Worm (Caenorhabditis elegans) whole organism, L1 larva: ENCODE measurements around the gene nduv-2.

Source experiments
- ceh-88 ChIP-seq: fragments of 200-800 bp; sonication (Bioruptor generic); IDR thresholded peaks from 2 replicates; pipeline ENCODE4 v1.3.6; 2022; ENCODE audit warnings: missing genetic modification characterization, missing compliant biosample characterization
- ceh-90 ChIP-seq: sonication (generic microtip); optimal IDR thresholded peaks from 2 replicates; lab custom pipeline; 2016; ENCODE audit warnings: missing genetic modification characterization, missing compliant biosample characterization
- dpl-1 ChIP-seq, 3 experiments: fragments of 150-350 bp in 2 of 3; sonication (generic microtip) in 1 of 3; optimal IDR thresholded peaks; 2 replicates each; lab custom pipeline; 2014 to 2017; ENCODE audit warnings: missing biosample characterization in 3 of 3, missing genetic modification characterization in 3 of 3, missing genetic modification reagents in 3 of 3
- efl-3 ChIP-seq: fragments of 200-800 bp; sonication (Bioruptor generic); optimal IDR thresholded peaks from 2 replicates; lab custom pipeline; 2018; ENCODE audit warnings: mild to moderate bottlenecking, missing genetic modification characterization, missing compliant biosample characterization
- egl-13 ChIP-seq: sonication (generic microtip); optimal IDR thresholded peaks from 2 replicates; lab custom pipeline; 2016; ENCODE audit warnings: missing genotype, missing genetic modification reagents, missing genetic modification characterization, missing compliant biosample characterization
- elt-2 ChIP-seq: sonication (generic microtip); optimal IDR thresholded peaks from 2 replicates; lab custom pipeline; 2016; ENCODE audit warnings: missing genetic modification characterization, mild to moderate bottlenecking, inconsistent platforms, missing compliant biosample characterization, missing genetic modification reagents
- elt-3 ChIP-seq, 6 experiments: fragments of 150-350 bp in 1 of 6; sonication (generic microtip); optimal IDR thresholded peaks; 2 replicates each; lab custom pipeline; 2017 to 2018; ENCODE audit warnings: missing biosample characterization in 6 of 6, missing genetic modification characterization in 6 of 6, inconsistent platforms in 1 of 6
- fkh-4 ChIP-seq: sonication (generic microtip); optimal IDR thresholded peaks from 2 replicates; lab custom pipeline; 2016; ENCODE audit warnings: missing compliant biosample characterization, missing genetic modification characterization, borderline replicate concordance
- grh-1 ChIP-seq: fragments of 200-800 bp; sonication (Bioruptor generic); IDR thresholded peaks from 2 replicates; pipeline ENCODE4 v1.3.6; 2022; ENCODE audit warnings: missing genetic modification reagents, missing genetic modification characterization, missing compliant biosample characterization
- hlh-17 ChIP-seq: fragments of 200-800 bp; sonication (Bioruptor generic); optimal IDR thresholded peaks from 2 replicates; lab custom pipeline; 2018; ENCODE audit warnings: missing genetic modification characterization, mild to moderate bottlenecking, missing compliant biosample characterization, moderate library complexity, borderline replicate concordance
- jun-1 ChIP-seq: fragments of 150-350 bp; optimal IDR thresholded peaks from 2 replicates; lab custom pipeline; 2014; ENCODE audit warnings: missing biosample characterization, missing genetic modification reagents, missing genetic modification characterization
- lin-13 ChIP-seq: fragments of 150-350 bp; optimal IDR thresholded peaks from 2 replicates; lab custom pipeline; 2014; ENCODE audit warnings: missing biosample characterization, missing genetic modification reagents, missing genetic modification characterization
- lin-15B ChIP-seq: fragments of 150-350 bp; sonication (generic microtip); optimal IDR thresholded peaks from 3 replicates; lab custom pipeline; 2014; ENCODE audit warnings: missing biosample characterization, missing genetic modification characterization
- lin-35 ChIP-seq, 2 experiments: fragments of 150-350 bp; optimal IDR thresholded peaks; 2 replicates each; lab custom pipeline; 2014; ENCODE audit warnings: missing biosample characterization in 2 of 2, missing genetic modification characterization in 2 of 2, missing genetic modification reagents in 2 of 2
- lir-3 ChIP-seq: sonication (generic microtip); optimal IDR thresholded peaks from 2 replicates; lab custom pipeline; 2016; ENCODE audit warnings: mild to moderate bottlenecking, missing genetic modification characterization, moderate library complexity, missing compliant biosample characterization; ENCODE audit not compliant: poor library complexity
- lsy-2 ChIP-seq, 2 experiments: fragments of 150-350 bp; optimal IDR thresholded peaks; 2 replicates each; lab custom pipeline; 2014; ENCODE audit warnings: missing biosample characterization in 2 of 2, missing genetic modification characterization in 2 of 2
- mef-2 ChIP-seq: fragments of 150-350 bp; optimal IDR thresholded peaks from 2 replicates; lab custom pipeline; 2014; ENCODE audit warnings: missing biosample characterization, missing genetic modification characterization
- mep-1 ChIP-seq: fragments of 150-350 bp; optimal IDR thresholded peaks from 2 replicates; lab custom pipeline; 2014; ENCODE audit warnings: missing biosample characterization, missing genetic modification characterization
- nhr-11 ChIP-seq: fragments of 150-350 bp; optimal IDR thresholded peaks from 2 replicates; lab custom pipeline; 2014; ENCODE audit warnings: missing biosample characterization, missing genetic modification characterization
- nhr-71 ChIP-seq: sonication (generic microtip); optimal IDR thresholded peaks from 2 replicates; lab custom pipeline; 2016; ENCODE audit warnings: mild to moderate bottlenecking, missing genetic modification characterization, moderate library complexity, missing compliant biosample characterization
- pqm-1 ChIP-seq: sonication (generic microtip); optimal IDR thresholded peaks from 3 replicates; lab custom pipeline; 2017; ENCODE audit warnings: missing biosample characterization, missing genetic modification characterization
- rnt-1 ChIP-seq: sonication (generic microtip); optimal IDR thresholded peaks from 2 replicates; lab custom pipeline; 2016; ENCODE audit warnings: mild to moderate bottlenecking, missing genetic modification characterization, moderate library complexity, missing compliant biosample characterization
- snu-23 ChIP-seq: sonication (generic microtip); optimal IDR thresholded peaks from 2 replicates; lab custom pipeline; 2016; ENCODE audit warnings: missing genetic modification characterization, missing compliant biosample characterization
- sptf-1 ChIP-seq: fragments of 150-350 bp; optimal IDR thresholded peaks from 2 replicates; lab custom pipeline; 2014; ENCODE audit warnings: missing biosample characterization, missing genetic modification characterization
- swsn-7 ChIP-seq: sonication (generic microtip); optimal IDR thresholded peaks from 2 replicates; lab custom pipeline; 2016; ENCODE audit warnings: missing genetic modification characterization, missing compliant biosample characterization
- unc-30 ChIP-seq: sonication (generic microtip); optimal IDR thresholded peaks from 2 replicates; lab custom pipeline; 2017; ENCODE audit warnings: missing biosample characterization, missing genetic modification characterization
- unc-62 ChIP-seq: fragments of 150-350 bp; optimal IDR thresholded peaks from 2 replicates; lab custom pipeline; 2014; ENCODE audit warnings: missing biosample characterization, missing genetic modification reagents, missing genetic modification characterization
- vab-15 ChIP-seq: sonication (generic microtip); optimal IDR thresholded peaks from 2 replicates; lab custom pipeline; 2017; ENCODE audit warnings: missing genotype, mild to moderate bottlenecking, missing genetic modification characterization, missing compliant biosample characterization

nduv-2 gene

DNA sequence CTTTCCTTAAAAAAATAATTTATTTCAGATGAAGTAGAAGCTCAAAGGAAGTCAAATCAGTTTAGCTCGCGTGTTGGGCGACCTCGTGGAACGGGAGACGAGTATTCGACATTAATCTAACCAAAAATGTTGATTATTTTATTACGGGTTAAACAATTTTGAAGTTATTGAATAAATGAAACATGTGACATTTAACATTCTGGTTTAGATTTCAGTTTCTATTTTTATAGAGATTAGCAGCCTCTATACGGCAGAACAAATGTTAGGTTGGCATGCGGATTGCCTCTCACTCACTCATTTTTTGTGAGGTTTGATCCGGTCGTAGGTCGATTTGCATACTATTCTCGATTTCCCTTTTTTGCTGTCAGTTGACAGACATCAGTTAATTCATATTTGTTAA is 40.9 kb downstream of the nduv-2 start, which contains the start of gene F53F4.1:
Gene F53F4.1, plus strand, starts transcription at position 301 of the 400 bp plus-strand sequence.
- TF ChIP-seq efl-3 (GFP tag; lab: Kevin White, UChicago) (no peak), unc-30 (no peak), hlh-17 (GFP tag; lab: Kevin White, UChicago) (no peak), unc-62 (no peak), dpl-1 (GFP tag; optimal IDR thresholded peaks at IDR 0.05; lab: Kevin White, UChicago) (no peak), egl-13 (tag; lab: Kevin White, UChicago) (no peak), lin-13 (GFP tag; lab: Kevin White, UChicago) (no peak), sptf-1 (tag; lab: Kevin White, UChicago) (no peak), mep-1 (tag; lab: Kevin White, UChicago) (no peak)
- TF ChIP-seq, all 84 proteins: peak for 0

DNA sequence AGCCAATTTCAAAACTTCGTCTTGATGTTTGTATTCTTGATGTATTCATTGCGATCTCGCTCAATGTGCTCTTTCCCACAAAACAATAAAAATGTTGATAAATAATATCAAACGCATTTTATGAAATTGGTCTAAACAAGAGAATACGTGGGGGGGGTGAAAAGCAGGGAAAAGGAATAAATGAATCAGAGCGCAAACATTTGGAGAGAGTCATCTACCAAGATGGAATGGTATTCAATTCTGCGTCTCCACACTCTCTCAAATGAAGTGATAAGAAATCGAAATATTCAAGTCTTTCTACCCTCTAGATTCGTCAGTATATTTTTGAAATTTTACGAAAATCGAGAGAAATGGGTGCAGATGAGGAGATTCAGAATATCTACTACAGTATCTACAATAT is 44.7 kb downstream of the nduv-2 start, which contains the start of gene C50B8.5:
Gene C50B8.5, plus strand, starts transcription at position 273 of the 400 bp plus-strand sequence.
- TF ChIP-seq snu-23 (GFP tag; lab: Kevin White, UChicago) (no peak), elt-2 (tag; lab: Kevin White, UChicago) (peak; percentile 42)

DNA sequence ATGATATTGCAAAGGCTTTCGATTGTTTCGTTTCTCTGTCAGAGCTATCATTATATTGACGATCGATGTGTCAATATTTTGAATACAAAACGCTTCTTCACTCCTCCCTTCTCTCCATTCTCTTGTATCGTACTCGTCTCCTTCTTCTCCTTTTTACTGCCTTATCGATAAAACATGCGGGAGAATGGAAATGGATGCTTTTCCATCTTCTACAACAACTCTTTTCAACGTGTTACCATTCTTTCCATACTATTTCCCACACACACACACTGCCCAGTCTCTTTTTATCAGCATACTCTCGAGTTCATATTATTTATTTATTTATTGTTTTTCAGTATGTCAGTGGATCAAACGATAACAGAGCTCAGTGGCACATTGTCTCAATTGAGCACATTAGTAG is 46.7 kb downstream of the nduv-2 start, which contains the start of gene C50B8.6:
Gene C50B8.6, plus strand, starts transcription at position 336 of the 400 bp plus-strand sequence.
- no peak for TF ChIP-seq lin-15B
- peak; percentile 39 for TF ChIP-seq elt-2 (tag; lab: Kevin White, UChicago)
- TF ChIP-seq vab-15 (tag; lab: Kevin White, UChicago), result no peak
- TF ChIP-seq unc-62, result no peak
- TF ChIP-seq, all 84 proteins: peak for 1

DNA sequence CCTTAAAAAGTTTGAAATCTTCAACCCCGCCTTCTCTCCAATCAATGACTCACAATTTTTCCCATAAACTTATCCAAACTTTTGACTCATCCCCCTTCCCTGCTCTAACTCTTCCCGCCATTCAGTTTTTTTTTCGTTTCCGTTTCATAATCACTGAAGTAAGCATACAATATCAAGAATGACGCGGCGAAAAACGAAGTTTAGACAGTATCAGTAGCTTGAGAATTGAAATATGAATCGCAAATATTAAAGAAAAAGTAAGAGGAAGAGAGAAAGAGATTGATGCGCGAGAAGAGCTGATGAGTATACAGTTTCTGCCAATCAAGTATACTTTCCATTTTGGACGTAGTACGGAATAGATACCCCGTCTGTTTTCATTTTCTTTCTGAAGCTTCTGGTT is 47.9 kb downstream of the nduv-2 start:
- no peak for TF ChIP-seq elt-3 (tag; optimal IDR thresholded peaks at IDR 0.05; lab: Kevin White, UChicago)

DNA sequence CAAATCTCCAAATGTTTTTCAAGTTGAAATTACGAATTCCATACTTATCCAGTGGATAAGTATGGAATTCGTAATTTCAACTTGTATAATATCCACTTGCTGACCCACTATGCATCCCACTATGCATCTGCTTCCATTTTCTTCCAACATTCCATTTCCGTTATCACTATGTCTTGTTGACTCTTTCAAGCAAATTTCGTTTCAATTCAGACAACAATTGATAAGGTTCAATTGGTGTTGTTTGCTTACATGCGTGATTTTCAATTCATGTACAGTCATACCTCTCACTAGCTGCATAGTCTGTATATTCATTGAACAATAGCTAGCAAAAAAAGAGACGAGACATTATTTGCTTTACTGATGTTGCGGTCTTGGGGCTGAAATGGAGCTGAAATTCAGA is 48.5 kb downstream of the nduv-2 start:
- peak; percentile 62 for TF ChIP-seq elt-2 (tag; lab: Kevin White, UChicago)
- no peak for TF ChIP-seq rnt-1 (tag; lab: Kevin White, UChicago)
- peak in 1 of 2 experiments; percentile 43 for TF ChIP-seq lin-35 (GFP tag; optimal IDR thresholded peaks at IDR 0.05; lab: Kevin White, UChicago)
- TF ChIP-seq grh-1, result no peak
- peak; percentile 66 for TF ChIP-seq pqm-1 (tag; lab: Kevin White, UChicago)
- TF ChIP-seq jun-1 (tag; lab: Kevin White, UChicago), result peak; percentile 3

DNA sequence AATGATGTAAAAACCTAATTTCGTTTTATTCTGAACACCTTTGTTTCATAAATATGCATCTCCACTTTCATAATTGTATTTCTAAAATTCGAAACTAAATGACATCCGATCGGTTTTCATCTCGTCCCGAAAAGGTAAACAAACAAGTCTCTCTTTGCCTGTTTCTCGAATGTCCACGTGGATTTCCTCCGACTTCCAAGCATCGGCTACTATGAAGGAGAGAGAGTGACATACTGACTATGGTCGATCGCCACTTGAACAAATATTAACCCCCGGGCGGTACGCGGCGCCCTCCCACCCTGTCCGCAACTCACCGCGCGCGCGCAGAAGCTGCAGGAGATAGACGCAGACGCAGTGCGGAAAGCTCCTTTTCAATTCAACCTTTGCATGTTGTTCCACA is 49.5 kb downstream of the nduv-2 start:
- TF ChIP-seq lir-3 (no peak), ceh-90 (tag; lab: Kevin White, UChicago) (no peak), swsn-7 (no peak), grh-1 (no peak), pqm-1 (tag; lab: Kevin White, UChicago) (no peak), nhr-71 (no peak), mef-2 (no peak), fkh-4 (no peak), nhr-11 (tag; lab: Kevin White, UChicago) (no peak), lsy-2 (tag; optimal IDR thresholded peaks at IDR 0.05; lab: Kevin White, UChicago) (no peak), elt-3 (tag; optimal IDR thresholded peaks at IDR 0.05; lab: Kevin White, UChicago) (no peak), ceh-88 (no peak)
